Worm (Caenorhabditis elegans): ENCODE results near the gene gpx-2.

- TF ChIP-seq ama-1 (optimal IDR thresholded peaks at IDR 0.05) (peak; percentile 3), nhr-11 (tag; optimal IDR thresholded peaks at IDR 0.05) (no peak), nhr-77 (tag; optimal IDR thresholded peaks at IDR 0.05) (no peak), daf-12 (tag; optimal IDR thresholded peaks at IDR 0.05) (no peak), lin-15B (tag; optimal IDR thresholded peaks at IDR 0.05) (no peak), elt-3 (tag; optimal IDR thresholded peaks at IDR 0.05) (no peak), ztf-4 (tag; optimal IDR thresholded peaks at IDR 0.05) (no peak)
These were observed 3.1 kb downstream of the gpx-2 start, which contains the start of gene R05H10.3 for ce11 chrII:14869644-14870043.

All from whole organism, L3 larva.